Worm (Caenorhabditis elegans): ENCODE results near the gene F07A11.5.

DNA sequence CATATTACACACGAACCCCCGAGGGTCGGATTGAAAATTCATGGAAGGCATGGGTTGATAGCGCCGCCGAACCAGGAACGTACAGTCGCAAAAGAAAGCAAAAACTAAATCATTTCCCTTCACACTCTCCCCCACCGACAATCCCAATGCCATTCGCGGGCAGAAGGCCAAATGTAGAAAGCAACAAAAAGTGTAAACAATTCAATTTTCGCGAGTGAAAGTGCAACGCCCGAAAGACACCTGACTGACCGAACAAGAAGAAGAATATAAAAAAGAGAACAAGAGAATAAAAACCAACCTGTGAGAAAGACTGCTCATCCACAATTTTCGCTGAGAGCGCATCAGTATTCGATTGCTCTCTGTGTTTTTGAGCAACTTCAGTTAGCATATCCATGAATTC, 5.6 kb downstream of the F07A11.5 start:
- TF ChIP-seq ama-1 (optimal IDR thresholded peaks at IDR 0.05) (peak; percentile 90), php-3 (GFP tag; IDR thresholded peaks at IDR 0.05) (no peak)

Data from whole organism, L4 larva.